Fruit fly (Drosophila melanogaster) whole organism, embryonic: ENCODE measurements around the gene Bet3.

Source experiments
- Ada2b ChIP-seq: fragments of 200-800 bp; sonication (Bioruptor generic); IDR thresholded peaks from 2 replicates; pipeline ENCODE4 v1.3.6; 2022; ENCODE audit warnings: missing biosample characterization, missing genetic modification characterization
- Bgb ChIP-seq: fragments of 200-800 bp; sonication (Bioruptor generic); IDR thresholded peaks from 2 replicates; pipeline ENCODE4 v1.3.6; 2022; ENCODE audit warnings: missing biosample characterization, missing genetic modification characterization; ENCODE audit not compliant: partially characterized antibody
- Blimp-1 ChIP-seq: fragments of 200-800 bp; sonication (Bioruptor generic); optimal IDR thresholded peaks from 3 replicates; lab custom pipeline; 2018; ENCODE audit warnings: missing biosample characterization, missing genetic modification characterization, mild to moderate bottlenecking, moderate library complexity, missing genetic modification reagents
- C15 ChIP-seq: fragments of 200-800 bp; sonication (Bioruptor generic); IDR thresholded peaks from 3 replicates; pipeline ENCODE4 v1.3.6; 2022; ENCODE audit warnings: missing biosample characterization, missing genetic modification characterization
- CG10321 ChIP-seq: fragments of 200-800 bp; sonication (Bioruptor generic); IDR thresholded peaks from 2 replicates; pipeline ENCODE4 v1.3.6; 2022; ENCODE audit warnings: missing biosample characterization, missing genetic modification characterization
- CG12219 ChIP-seq: fragments of 200-800 bp; sonication (Bioruptor generic); optimal IDR thresholded peaks from 3 replicates; lab custom pipeline; 2018; ENCODE audit warnings: missing biosample characterization, mild to moderate bottlenecking, missing genetic modification characterization
- CG13424 ChIP-seq: fragments of 200-800 bp; sonication (Bioruptor generic); optimal IDR thresholded peaks from 2 replicates; lab custom pipeline; 2019; ENCODE audit warnings: missing biosample characterization, mild to moderate bottlenecking, missing genetic modification characterization, moderate library complexity
- CG13894 ChIP-seq: fragments of 200-800 bp; sonication (Bioruptor generic); optimal IDR thresholded peaks from 3 replicates; lab custom pipeline; 2018; ENCODE audit warnings: missing biosample characterization, mild to moderate bottlenecking, missing genetic modification characterization, moderate library complexity
- CG18764 ChIP-seq: fragments of 200-800 bp; sonication (Bioruptor generic); optimal IDR thresholded peaks from 3 replicates; lab custom pipeline; 2016; ENCODE audit warnings: missing biosample characterization, missing genetic modification characterization
- CG2678 ChIP-seq: fragments of 200-800 bp; sonication (Bioruptor generic); optimal IDR thresholded peaks from 3 replicates; lab custom pipeline; 2019; ENCODE audit warnings: missing biosample characterization, mild to moderate bottlenecking, missing genetic modification characterization, moderate library complexity
- CG32532 ChIP-seq: fragments of 200-800 bp; sonication (Bioruptor generic); IDR thresholded peaks from 2 replicates; pipeline ENCODE4 v1.3.6; 2022; ENCODE audit warnings: missing biosample characterization, missing genetic modification characterization
- CG3407 ChIP-seq: fragments of 200-800 bp; sonication (Bioruptor generic); optimal IDR thresholded peaks from 2 replicates; lab custom pipeline; 2018; ENCODE audit warnings: missing biosample characterization, mild to moderate bottlenecking, missing genetic modification characterization
- CG4424 ChIP-seq: fragments of 200-800 bp; sonication (Bioruptor generic); optimal IDR thresholded peaks from 3 replicates; lab custom pipeline; 2016; ENCODE audit warnings: missing biosample characterization, missing genetic modification characterization
- CG7963 ChIP-seq: fragments of 200-800 bp; sonication (Bioruptor generic); IDR thresholded peaks from 3 replicates; pipeline ENCODE4 v1.3.6; 2022; ENCODE audit warnings: missing biosample characterization, missing genetic modification characterization; ENCODE audit not compliant: partially characterized antibody
- CG8765 ChIP-seq: fragments of 200-800 bp; sonication (Bioruptor generic); IDR thresholded peaks from 2 replicates; pipeline ENCODE4 v1.3.6; 2022; ENCODE audit warnings: missing biosample characterization, missing genetic modification characterization
- CG9817 ChIP-seq: fragments of 200-800 bp; sonication (Bioruptor generic); optimal IDR thresholded peaks from 2 replicates; lab custom pipeline; 2018; ENCODE audit warnings: missing biosample characterization, mild to moderate bottlenecking, missing genetic modification characterization, moderate library complexity
- Chrac-16 ChIP-seq: fragments of 200-800 bp; sonication (Bioruptor generic); optimal IDR thresholded peaks from 3 replicates; lab custom pipeline; 2016; ENCODE audit warnings: missing biosample characterization, missing genetic modification characterization
- CkIIα-i1 ChIP-seq: fragments of 200-800 bp; sonication (Bioruptor generic); IDR thresholded peaks from 2 replicates; pipeline ENCODE4 v1.3.6; 2022; ENCODE audit warnings: missing biosample characterization, missing genetic modification characterization
- Doc3 ChIP-seq: fragments of 200-800 bp; sonication (Bioruptor generic); IDR thresholded peaks from 3 replicates; pipeline ENCODE4 v1.3.6; 2022; ENCODE audit warnings: missing biosample characterization, missing genetic modification characterization; ENCODE audit not compliant: partially characterized antibody
- E2f2 ChIP-seq: fragments of 200-800 bp; sonication (Bioruptor generic); IDR thresholded peaks from 2 replicates; pipeline ENCODE4 v1.3.6; 2022; ENCODE audit warnings: missing biosample characterization, missing genetic modification characterization
- GATAe ChIP-seq: fragments of 200-800 bp; sonication (Bioruptor generic); conservative IDR thresholded peaks from 2 replicates; pipeline ENCODE4 v1.3.6; 2022; ENCODE audit warnings: missing biosample characterization, missing genetic modification characterization
- Gug ChIP-seq: fragments of 200-800 bp; sonication (Bioruptor generic); IDR thresholded peaks from 4 replicates; pipeline ENCODE4 v1.3.6; 2022; ENCODE audit warnings: missing biosample characterization, missing genetic modification characterization
- Hey ChIP-seq: fragments of 200-800 bp; sonication (Bioruptor generic); optimal IDR thresholded peaks from 3 replicates; lab custom pipeline; 2018; ENCODE audit warnings: missing biosample characterization, mild to moderate bottlenecking, missing genetic modification characterization
- Hr51 ChIP-seq, 2 experiments: fragments of 200-800 bp; sonication (Bioruptor generic); optimal IDR thresholded peaks; 2 replicates in 1 of 2; 3 replicates in 1 of 2; lab custom pipeline; 2016 to 2018; ENCODE audit warnings: missing biosample characterization in 2 of 2, missing genetic modification characterization in 2 of 2, mild to moderate bottlenecking in 1 of 2, moderate library complexity in 1 of 2
- Max ChIP-seq: fragments of 200-800 bp; sonication (Bioruptor generic); optimal IDR thresholded peaks from 2 replicates; lab custom pipeline; 2016; ENCODE audit warnings: missing biosample characterization, mild to moderate bottlenecking, missing genetic modification characterization
- Nf-YC ChIP-seq: fragments of 200-800 bp; optimal IDR thresholded peaks from 3 replicates; lab custom pipeline; 2019; ENCODE audit warnings: missing biosample characterization, mild to moderate bottlenecking, missing genetic modification characterization, moderate library complexity
- Pdp1 ChIP-seq, 2 experiments: fragments of 200-800 bp; sonication (Bioruptor generic); optimal IDR thresholded peaks; 3 replicates each; lab custom pipeline; 2016; ENCODE audit warnings: missing biosample characterization in 2 of 2, missing genetic modification characterization in 2 of 2, mild to moderate bottlenecking in 1 of 2, moderate library complexity in 1 of 2
- Poxn ChIP-seq: fragments of 200-800 bp; sonication (Bioruptor generic); IDR thresholded peaks from 2 replicates; pipeline ENCODE4 v1.3.6; 2022; ENCODE audit warnings: missing biosample characterization, missing genetic modification characterization
- Spps ChIP-seq: fragments of 200-800 bp; sonication (Bioruptor generic); optimal IDR thresholded peaks from 2 replicates; lab custom pipeline; 2018; ENCODE audit warnings: missing biosample characterization, mild to moderate bottlenecking, missing genetic modification characterization
- ara ChIP-seq: fragments of 200-800 bp; sonication (Bioruptor generic); IDR thresholded peaks from 2 replicates; pipeline ENCODE4 v1.3.6; 2022; ENCODE audit warnings: missing biosample characterization, missing genetic modification characterization
- ase ChIP-seq: fragments of 200-800 bp; sonication (Bioruptor generic); IDR thresholded peaks from 3 replicates; pipeline ENCODE4 v1.3.6; 2022; ENCODE audit warnings: missing biosample characterization, missing genetic modification characterization
- crp ChIP-seq, 2 experiments: fragments of 200-800 bp; sonication (Bioruptor generic); optimal IDR thresholded peaks; 2 replicates in 1 of 2; 3 replicates in 1 of 2; lab custom pipeline; 2017; ENCODE audit warnings: missing biosample characterization in 2 of 2, missing genetic modification characterization in 2 of 2, mild to moderate bottlenecking in 1 of 2, moderate library complexity in 1 of 2
- dmrt11E ChIP-seq: fragments of 200-800 bp; sonication (Bioruptor generic); optimal IDR thresholded peaks from 3 replicates; lab custom pipeline; 2018; ENCODE audit warnings: missing biosample characterization, mild to moderate bottlenecking, missing genetic modification characterization, moderate library complexity
- dmrt99B ChIP-seq: fragments of 200-800 bp; sonication (Bioruptor generic); optimal IDR thresholded peaks from 2 replicates; lab custom pipeline; 2018; ENCODE audit warnings: missing biosample characterization, mild to moderate bottlenecking, missing genetic modification characterization, moderate library complexity
- esg ChIP-seq: fragments of 200-800 bp; sonication (Bioruptor generic); conservative IDR thresholded peaks from 2 replicates; pipeline ENCODE4 v1.3.6; 2022; ENCODE audit warnings: missing biosample characterization, missing genetic modification characterization
- exex ChIP-seq: fragments of 200-800 bp; sonication (Bioruptor generic); optimal IDR thresholded peaks from 4 replicates; lab custom pipeline; 2018; ENCODE audit warnings: missing biosample characterization, mild to moderate bottlenecking, missing genetic modification characterization, moderate library complexity
- fru ChIP-seq: fragments of >200 bp; optimal IDR thresholded peaks from 2 replicates; lab custom pipeline; 2017
- hb ChIP-seq: fragments of 200-800 bp; sonication (Bioruptor generic); IDR thresholded peaks from 3 replicates; pipeline ENCODE4 v1.3.6; 2022; ENCODE audit warnings: missing biosample characterization, missing genetic modification characterization; ENCODE audit not compliant: partially characterized antibody
- her ChIP-seq: fragments of 200-800 bp; sonication (Bioruptor generic); optimal IDR thresholded peaks from 2 replicates; lab custom pipeline; 2016; ENCODE audit warnings: missing biosample characterization, missing genetic modification characterization
- hth ChIP-seq: fragments of >200 bp; optimal IDR thresholded peaks from 2 replicates; lab custom pipeline; 2017; ENCODE audit warnings: inconsistent platforms
- nom ChIP-seq: fragments of 200-800 bp; sonication (Bioruptor generic); optimal IDR thresholded peaks from 2 replicates; lab custom pipeline; 2017; ENCODE audit warnings: missing biosample characterization, missing genetic modification characterization, mild to moderate bottlenecking, moderate library complexity, missing genetic modification reagents
- phol ChIP-seq: fragments of 200-800 bp; sonication (Bioruptor generic); optimal IDR thresholded peaks from 3 replicates; lab custom pipeline; 2018; ENCODE audit warnings: missing biosample characterization, mild to moderate bottlenecking, missing genetic modification characterization, moderate library complexity
- pros ChIP-seq: fragments of 200-800 bp; sonication (Bioruptor generic); optimal IDR thresholded peaks from 3 replicates; lab custom pipeline; 2019; ENCODE audit warnings: missing biosample characterization, mild to moderate bottlenecking, missing genetic modification characterization, moderate library complexity
- psq ChIP-seq: fragments of 200-800 bp; sonication (Bioruptor generic); optimal IDR thresholded peaks from 2 replicates; lab custom pipeline; 2017; ENCODE audit warnings: missing biosample characterization, missing genetic modification characterization
- sd ChIP-seq: fragments of 200-800 bp; sonication (Bioruptor generic); optimal IDR thresholded peaks from 3 replicates; lab custom pipeline; 2018; ENCODE audit warnings: missing biosample characterization, mild to moderate bottlenecking, missing genetic modification characterization, moderate library complexity
- slou ChIP-seq: fragments of 200-800 bp; sonication (Bioruptor generic); optimal IDR thresholded peaks from 3 replicates; lab custom pipeline; 2016; ENCODE audit warnings: missing biosample characterization, missing genetic modification characterization
- sob ChIP-seq: fragments of 200-800 bp; sonication (Bioruptor generic); IDR thresholded peaks from 2 replicates; pipeline ENCODE4 v1.3.6; 2022; ENCODE audit warnings: missing biosample characterization, missing genetic modification characterization
- sqz ChIP-seq: fragments of 200-800 bp; sonication (Bioruptor generic); optimal IDR thresholded peaks from 3 replicates; lab custom pipeline; 2018; ENCODE audit warnings: missing biosample characterization, mild to moderate bottlenecking, missing genetic modification characterization
- unc-4 ChIP-seq: fragments of 200-800 bp; sonication (Bioruptor generic); IDR thresholded peaks from 2 replicates; pipeline ENCODE4 v1.3.6; 2022; ENCODE audit warnings: missing biosample characterization, missing genetic modification characterization; ENCODE audit not compliant: partially characterized antibody
- yki ChIP-seq: fragments of >200 bp; optimal IDR thresholded peaks from 3 replicates; lab custom pipeline; 2018

Bet3 gene

DNA sequence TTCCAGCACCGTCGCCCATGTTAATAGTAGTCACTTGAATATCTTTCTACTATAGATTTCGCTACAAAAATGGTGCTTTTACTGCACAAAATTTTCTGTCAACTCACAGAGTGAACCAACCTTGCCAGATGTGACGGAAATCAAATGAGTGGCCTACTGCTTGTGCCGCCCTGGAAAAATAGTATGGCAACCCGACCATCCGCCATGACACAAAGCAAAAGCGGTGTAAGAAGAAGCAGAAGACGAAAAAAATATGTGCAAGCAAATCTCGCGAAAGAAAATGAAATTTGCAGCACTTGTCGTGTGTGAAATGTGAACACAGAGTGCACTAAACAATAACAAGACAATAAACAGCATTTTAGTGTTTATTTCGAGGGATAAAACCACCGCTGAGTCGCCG, 34.8 kb upstream of the Bet3 start, which contains the start of the genes Uch-L5 and Jarid2 (continued):
- TF ChIP-seq GATAe (GFP tag; lab: Robert Waterston, UW): no peak
- no peak for TF ChIP-seq CG8765 (GFP tag; lab: Robert Waterston, UW)
- peak; percentile 36 for TF ChIP-seq CG13424 (tag; lab: Kevin White, UChicago)
- no peak; the same call in 2 of the 3 replicates for TF ChIP-seq Doc3
- TF ChIP-seq sob (GFP tag; lab: Robert Waterston, UW): peak; percentile 55
- peak in 1 of 2 experiments; percentile 27 for TF ChIP-seq crp (GFP tag; optimal IDR thresholded peaks at IDR 0.05; lab: Kevin White, UChicago)
- TF ChIP-seq Hr51 (GFP tag; optimal IDR thresholded peaks at IDR 0.05; lab: Kevin White, UChicago): peak in 1 of 2 experiments; percentile 30
- 0 out of 3 replicates have a peak, but pooled peaks have one; percentile 8 for TF ChIP-seq CG7963 (GFP tag; lab: Robert Waterston, UW)
- TF ChIP-seq unc-4: 0 out of 2 replicates have a peak, but pooled peaks have one; percentile 17
- TF ChIP-seq psq (GFP tag; lab: Kevin White, UChicago): peak; percentile 53
- no peak for TF ChIP-seq Poxn (GFP tag; lab: Robert Waterston, UW)
- peak; percentile 46 for TF ChIP-seq Nf-YC (tag; lab: Kevin White, UChicago)
- TF ChIP-seq hth: no peak
- TF ChIP-seq CG32532 (GFP tag; lab: Robert Waterston, UW): 0 out of 2 replicates have a peak, but pooled peaks have one; percentile 23
- TF ChIP-seq CG12219: no peak
- TF ChIP-seq ara (GFP tag; lab: Robert Waterston, UW): peak; percentile 41; the same call in 1 of the 2 replicates
- TF ChIP-seq yki (lab: Kevin White, UChicago): no peak
- no peak for TF ChIP-seq sd (tag; lab: Kevin White, UChicago)
- TF ChIP-seq pros (GFP tag; lab: Kevin White, UChicago): no peak
- peak; percentile 52 for TF ChIP-seq Max (GFP tag; lab: Kevin White, UChicago)
- no peak for TF ChIP-seq CG13894 (tag; lab: Kevin White, UChicago)
- no peak for TF ChIP-seq Blimp-1 (GFP tag; lab: Kevin White, UChicago)
- TF ChIP-seq Chrac-16 (GFP tag; lab: Kevin White, UChicago): peak; percentile 32
- no peak for TF ChIP-seq esg
- no peak for TF ChIP-seq hb (GFP tag; lab: Robert Waterston, UW)
- no peak for TF ChIP-seq C15 (GFP tag; lab: Robert Waterston, UW)
- peak; percentile 77 for TF ChIP-seq sqz
- TF ChIP-seq CG18764 (GFP tag; lab: Kevin White, UChicago): peak; percentile 23
- TF ChIP-seq her (GFP tag; lab: Kevin White, UChicago): peak; percentile 79
- TF ChIP-seq ase (GFP tag; lab: Robert Waterston, UW): 0 out of 3 replicates have a peak, but pooled peaks have one; percentile 11
- peak; percentile 100 for TF ChIP-seq phol
- TF ChIP-seq dmrt99B (tag; lab: Kevin White, UChicago): no peak
- TF ChIP-seq exex: no peak
- no peak for TF ChIP-seq Ada2b (GFP tag; lab: Robert Waterston, UW)
- peak; percentile 28 for TF ChIP-seq CG4424 (GFP tag; lab: Kevin White, UChicago)
- peak; percentile 21 for TF ChIP-seq CG9817 (tag; lab: Kevin White, UChicago)
- no peak for TF ChIP-seq slou (GFP tag; lab: Kevin White, UChicago)
- peak; percentile 60 for TF ChIP-seq E2f2 (GFP tag; lab: Robert Waterston, UW)
- TF ChIP-seq dmrt11E: no peak
- TF ChIP-seq nom (GFP tag; lab: Kevin White, UChicago): peak; percentile 40
- no peak for TF ChIP-seq CG10321 (GFP tag; lab: Robert Waterston, UW)
- peak; percentile 22 for TF ChIP-seq CG3407 (GFP tag; lab: Kevin White, UChicago)
- no peak for TF ChIP-seq Hey
- peak; percentile 47 to 54 for TF ChIP-seq Pdp1 (GFP tag; optimal IDR thresholded peaks at IDR 0.05; lab: Kevin White, UChicago)
- no peak for TF ChIP-seq CG2678 (tag; lab: Kevin White, UChicago)
- TF ChIP-seq Bgb (GFP tag; lab: Robert Waterston, UW): peak; percentile 45
- TF ChIP-seq fru (lab: Kevin White, UChicago): no peak
- TF ChIP-seq Gug (GFP tag; lab: Robert Waterston, UW): peak; percentile 41; the same call in 1 of the 4 replicates
- TF ChIP-seq CkIIα-i1 (GFP tag; lab: Robert Waterston, UW): no peak
- TF ChIP-seq Spps: no peak
